Worm (Caenorhabditis elegans) whole organism, young adult: ENCODE data around the gene F17H10.2.

Experiments used
- C17E4.6 ChIP-seq: fragments of 200-800 bp; sonication (Bioruptor generic); IDR thresholded peaks from 2 replicates; pipeline ENCODE4 v1.3.6; 2022; ENCODE audit warnings: missing genetic modification reagents, missing genetic modification characterization, missing compliant biosample characterization
- F57C9.4 ChIP-seq: sonication (generic microtip); optimal IDR thresholded peaks from 2 replicates; lab custom pipeline; 2017; ENCODE audit warnings: mild to moderate bottlenecking, missing genetic modification characterization, missing compliant biosample characterization
- T07F8.4 ChIP-seq: sonication (generic microtip); optimal IDR thresholded peaks from 2 replicates; lab custom pipeline; 2016; ENCODE audit warnings: mild to moderate bottlenecking, missing genetic modification characterization, moderate library complexity, missing compliant biosample characterization
- T26A5.8 ChIP-seq: sonication (generic microtip); optimal IDR thresholded peaks from 2 replicates; lab custom pipeline; 2016; ENCODE audit warnings: missing genetic modification characterization, missing compliant biosample characterization
- Y53F4B.3 ChIP-seq: fragments of 200-800 bp; sonication (Bioruptor generic); IDR thresholded peaks from 2 replicates; pipeline ENCODE4 v1.3.6; 2022; ENCODE audit warnings: missing genetic modification reagents, missing genetic modification characterization, missing compliant biosample characterization
- Y67H2A.10 ChIP-seq: fragments of 200-800 bp; sonication (Bioruptor generic); conservative IDR thresholded peaks from 2 replicates; pipeline ENCODE4 v1.3.6; 2022; ENCODE audit warnings: missing genetic modification reagents, missing genetic modification characterization, missing compliant biosample characterization
- Y95B8A.8 ChIP-seq: fragments of 200-800 bp; sonication (Bioruptor generic); IDR thresholded peaks from 2 replicates; pipeline ENCODE4 v1.3.6; 2022; ENCODE audit warnings: missing genetic modification reagents, missing genetic modification characterization, missing compliant biosample characterization
- aptf-2 ChIP-seq: fragments of 200-800 bp; sonication (Bioruptor generic); conservative IDR thresholded peaks from 2 replicates; pipeline ENCODE4 v1.3.6; 2022; ENCODE audit warnings: missing genetic modification reagents, missing genetic modification characterization, missing compliant biosample characterization
- athp-1 ChIP-seq: sonication (generic microtip); optimal IDR thresholded peaks from 2 replicates; lab custom pipeline; 2017; ENCODE audit warnings: mild to moderate bottlenecking, missing genetic modification characterization, missing compliant biosample characterization
- attf-5 ChIP-seq: fragments of 200-800 bp; sonication (Bioruptor generic); optimal IDR thresholded peaks from 2 replicates; lab custom pipeline; 2018; ENCODE audit warnings: mild to moderate bottlenecking, missing genetic modification characterization, missing compliant biosample characterization
- attf-6 ChIP-seq: fragments of 200-800 bp; sonication (Bioruptor generic); IDR thresholded peaks from 2 replicates; pipeline ENCODE4 v1.3.6; 2022; ENCODE audit warnings: missing genetic modification reagents, missing genetic modification characterization, missing compliant biosample characterization
- ceh-91 ChIP-seq: fragments of 200-800 bp; sonication (Bioruptor generic); IDR thresholded peaks from 2 replicates; pipeline ENCODE4 v1.3.6; 2022; ENCODE audit warnings: missing genetic modification reagents, missing genetic modification characterization, missing compliant biosample characterization
- die-1 ChIP-seq: sonication (generic microtip); optimal IDR thresholded peaks from 2 replicates; lab custom pipeline; 2016; ENCODE audit warnings: missing genotype, mild to moderate bottlenecking, missing genetic modification characterization, missing compliant biosample characterization
- dox-1 ChIP-seq: fragments of 200-800 bp; sonication (Bioruptor generic); IDR thresholded peaks from 2 replicates; pipeline ENCODE4 v1.3.6; 2022; ENCODE audit warnings: missing genetic modification reagents, missing genetic modification characterization, missing compliant biosample characterization
- egrh-3 ChIP-seq: fragments of 200-800 bp; sonication (Bioruptor generic); IDR thresholded peaks from 2 replicates; pipeline ENCODE4 v1.3.6; 2022; ENCODE audit warnings: missing genetic modification reagents, missing genetic modification characterization, missing compliant biosample characterization
- ekl-4 ChIP-seq: fragments of 200-800 bp; sonication (Bioruptor generic); IDR thresholded peaks from 2 replicates; pipeline ENCODE4 v1.3.6; 2022; ENCODE audit warnings: missing genetic modification reagents, missing genetic modification characterization, missing compliant biosample characterization
- gei-17 ChIP-seq: fragments of 200-800 bp; sonication (Bioruptor generic); optimal IDR thresholded peaks from 2 replicates; lab custom pipeline; 2018; ENCODE audit warnings: mild to moderate bottlenecking, missing genetic modification characterization, missing compliant biosample characterization
- hlh-12 ChIP-seq: sonication (generic microtip); optimal IDR thresholded peaks from 2 replicates; lab custom pipeline; 2016; ENCODE audit warnings: missing genetic modification characterization, missing compliant biosample characterization
- hmg-20 ChIP-seq: fragments of 200-800 bp; sonication (Bioruptor generic); IDR thresholded peaks from 2 replicates; pipeline ENCODE4 v1.3.6; 2022; ENCODE audit warnings: missing genetic modification reagents, missing genetic modification characterization, missing compliant biosample characterization
- hrde-1 ChIP-seq: sonication (generic microtip); optimal IDR thresholded peaks from 2 replicates; lab custom pipeline; 2016; ENCODE audit warnings: missing genetic modification characterization, mild to moderate bottlenecking, missing compliant biosample characterization, moderate library complexity, missing genotype, missing genetic modification reagents, borderline replicate concordance
- hsf-1 ChIP-seq: fragments of 200-800 bp; sonication (Bioruptor generic); IDR thresholded peaks from 2 replicates; pipeline ENCODE4 v1.3.6; 2022; ENCODE audit warnings: missing genetic modification reagents, missing genetic modification characterization, missing compliant biosample characterization
- lin-35 ChIP-seq, 3 experiments: fragments of 150-350 bp in 2 of 3; sonication (generic microtip) in 1 of 3; optimal IDR thresholded peaks; 2 replicates each; lab custom pipeline; 2014 to 2018; ENCODE audit warnings: missing biosample characterization in 3 of 3, missing genetic modification characterization in 3 of 3, missing genetic modification reagents in 3 of 3
- lin-40 ChIP-seq: sonication (generic microtip); optimal IDR thresholded peaks from 2 replicates; lab custom pipeline; 2016; ENCODE audit warnings: missing genetic modification characterization, mild to moderate bottlenecking, missing compliant biosample characterization, missing genotype, missing genetic modification reagents
- lsl-1 ChIP-seq: fragments of 200-800 bp; sonication (Bioruptor generic); optimal IDR thresholded peaks from 2 replicates; lab custom pipeline; 2018; ENCODE audit warnings: mild to moderate bottlenecking, missing genetic modification characterization, moderate library complexity, missing compliant biosample characterization
- madf-6 ChIP-seq: fragments of 200-800 bp; sonication (Bioruptor generic); IDR thresholded peaks from 2 replicates; pipeline ENCODE4 v1.3.6; 2022; ENCODE audit warnings: missing genetic modification reagents, missing genetic modification characterization, missing compliant biosample characterization
- mxl-1 ChIP-seq: sonication (generic microtip); optimal IDR thresholded peaks from 2 replicates; lab custom pipeline; 2016; ENCODE audit warnings: missing genetic modification characterization, missing compliant biosample characterization
- nhr-27 ChIP-seq: fragments of 200-800 bp; sonication (Bioruptor generic); optimal IDR thresholded peaks from 2 replicates; lab custom pipeline; 2018; ENCODE audit warnings: mild to moderate bottlenecking, missing genetic modification characterization, moderate library complexity, missing compliant biosample characterization
- nhr-80 ChIP-seq: sonication (generic microtip); optimal IDR thresholded peaks from 2 replicates; lab custom pipeline; 2016; ENCODE audit warnings: missing genetic modification characterization, missing compliant biosample characterization
- pbrm-1 ChIP-seq: fragments of 200-800 bp; sonication (Bioruptor generic); IDR thresholded peaks from 2 replicates; pipeline ENCODE4 v1.3.6; 2022; ENCODE audit warnings: missing genetic modification reagents, missing genetic modification characterization, missing compliant biosample characterization
- pha-4 ChIP-seq: fragments of 150-350 bp; sonication (generic microtip); optimal IDR thresholded peaks from 2 replicates; lab custom pipeline; 2014; ENCODE audit warnings: missing biosample characterization, missing genetic modification reagents, missing genetic modification characterization
- snpc-4 ChIP-seq, 5 experiments: fragments of 150-350 bp in 1 of 5; sonication (generic microtip) in 4 of 5; optimal IDR thresholded peaks; 2 replicates each; lab custom pipeline; 2014 to 2018; ENCODE audit warnings: missing genetic modification characterization in 5 of 5, missing biosample characterization in 3 of 5, antibody characterized with exemption in 2 of 5, mild to moderate bottlenecking in 2 of 5, missing compliant biosample characterization in 2 of 5, missing genotype in 2 of 5, moderate library complexity in 2 of 5, missing genetic modification reagents in 1 of 5
- tbx-9 ChIP-seq: sonication (generic microtip); optimal IDR thresholded peaks from 2 replicates; lab custom pipeline; 2016; ENCODE audit warnings: borderline replicate concordance, missing genetic modification characterization, inconsistent platforms, missing compliant biosample characterization
- unc-130 ChIP-seq: sonication (generic microtip); optimal IDR thresholded peaks from 2 replicates; lab custom pipeline; 2016; ENCODE audit warnings: missing genetic modification reagents, missing genetic modification characterization, missing compliant biosample characterization
- zim-3 ChIP-seq: sonication (generic microtip); optimal IDR thresholded peaks from 2 replicates; lab custom pipeline; 2017; ENCODE audit warnings: mild to moderate bottlenecking, missing genetic modification characterization, moderate library complexity, missing compliant biosample characterization
- ztf-18 ChIP-seq: sonication (generic microtip); optimal IDR thresholded peaks from 2 replicates; lab custom pipeline; 2016; ENCODE audit warnings: missing genotype, mild to moderate bottlenecking, missing genetic modification characterization, missing compliant biosample characterization
- ztf-6 ChIP-seq: fragments of 200-800 bp; sonication (Bioruptor generic); IDR thresholded peaks from 2 replicates; pipeline ENCODE4 v1.3.6; 2022; ENCODE audit warnings: missing genetic modification reagents, missing genetic modification characterization, missing compliant biosample characterization

F17H10.2 gene

ce11 chrX:13129949-13130348 is 16.4 kb downstream of the F17H10.2 start, which contains the start of gene spin-3 (continued):
- TF ChIP-seq T07F8.4 (no peak), Y67H2A.10 (GFP tag; lab: Robert Waterston, UW) (no peak), unc-130 (GFP tag; lab: Kevin White, UChicago) (no peak), madf-6 (no peak), C17E4.6 (GFP tag; lab: Robert Waterston, UW) (no peak), hrde-1 (no peak)

- no peak for TF ChIP-seq mxl-1 (tag; lab: Kevin White, UChicago)
- no peak for TF ChIP-seq tbx-9 (tag; lab: Kevin White, UChicago)
- no peak for TF ChIP-seq athp-1 (tag; lab: Kevin White, UChicago)
- no peak for TF ChIP-seq nhr-80
- TF ChIP-seq zim-3 (tag; lab: Kevin White, UChicago) = no peak
- no peak for TF ChIP-seq lsl-1 (GFP tag; lab: Kevin White, UChicago)
Measured at ce11 chrX:13134807-13135206, 21.2 kb downstream of the F17H10.2 start, which contains the start of gene F09A5.2. F09A5.2 (plus strand) TSS chrX:13135107.

DNA sequence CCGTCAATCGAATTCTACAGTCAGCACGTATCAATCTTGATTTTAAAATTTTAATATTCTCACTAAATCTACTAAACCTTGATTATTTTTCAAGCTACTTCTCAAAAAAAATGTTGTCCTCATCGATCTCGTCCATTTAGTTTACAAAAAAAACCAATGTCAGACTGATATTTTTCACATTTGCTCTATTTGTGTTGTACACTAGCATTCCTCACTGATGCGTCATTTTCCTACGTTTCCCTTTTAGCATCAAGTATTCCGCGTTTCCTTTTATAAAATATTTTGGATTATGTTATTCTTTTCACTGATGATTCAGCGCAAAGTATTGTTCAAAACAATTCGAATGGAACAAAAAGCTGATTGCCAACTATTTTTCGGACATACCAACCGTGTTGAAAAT is 25.9 kb downstream of the F17H10.2 start, which contains the start of gene ttr-34:
Gene ttr-34, plus strand, starts transcription at position 301 of the 400 bp plus-strand sequence.
- no peak for TF ChIP-seq Y53F4B.3 (GFP tag; lab: Robert Waterston, UW)
- TF ChIP-seq pha-4 (tag; lab: Kevin White, UChicago) = no peak
- no peak for TF ChIP-seq lin-40 (tag; lab: Kevin White, UChicago)
- no peak for TF ChIP-seq F57C9.4 (tag; lab: Kevin White, UChicago)
- no peak for TF ChIP-seq die-1 (tag; lab: Kevin White, UChicago)
- TF ChIP-seq hmg-20 (GFP tag; lab: Robert Waterston, UW) = no peak
- TF ChIP-seq ceh-91 (GFP tag; lab: Robert Waterston, UW) = no peak
- no peak for TF ChIP-seq hlh-12 (tag; lab: Kevin White, UChicago)
- TF ChIP-seq attf-6 (GFP tag; lab: Robert Waterston, UW) = no peak
- no peak for TF ChIP-seq Y95B8A.8 (GFP tag; lab: Robert Waterston, UW)

DNA sequence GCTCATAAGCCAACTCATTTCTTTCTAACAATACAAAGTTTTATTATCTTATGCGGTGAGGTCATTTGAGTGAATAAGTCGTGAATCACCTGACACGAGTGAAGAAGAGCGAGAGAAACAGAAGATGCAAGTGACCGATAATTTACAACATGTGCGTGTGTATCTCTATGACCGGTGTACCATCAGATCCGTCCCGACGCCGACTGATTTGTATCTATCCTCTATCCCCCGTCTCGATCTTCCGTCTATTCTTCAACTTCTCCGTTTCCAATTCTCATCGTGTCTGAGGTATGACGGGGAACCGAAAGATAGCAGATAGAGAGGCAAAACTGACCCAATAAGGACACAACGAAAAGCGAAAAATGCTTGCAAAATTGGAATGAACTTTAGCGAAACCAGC is 27.9 kb downstream of the F17H10.2 start, which contains the start of gene F09A5.3:
Gene F09A5.3, plus strand, starts transcription at position 162 of the 400 bp plus-strand sequence.
- peak; percentile 4 for TF ChIP-seq nhr-80
- TF ChIP-seq F57C9.4 (tag; lab: Kevin White, UChicago) = no peak
- no peak for TF ChIP-seq T26A5.8 (tag; lab: Kevin White, UChicago)

DNA sequence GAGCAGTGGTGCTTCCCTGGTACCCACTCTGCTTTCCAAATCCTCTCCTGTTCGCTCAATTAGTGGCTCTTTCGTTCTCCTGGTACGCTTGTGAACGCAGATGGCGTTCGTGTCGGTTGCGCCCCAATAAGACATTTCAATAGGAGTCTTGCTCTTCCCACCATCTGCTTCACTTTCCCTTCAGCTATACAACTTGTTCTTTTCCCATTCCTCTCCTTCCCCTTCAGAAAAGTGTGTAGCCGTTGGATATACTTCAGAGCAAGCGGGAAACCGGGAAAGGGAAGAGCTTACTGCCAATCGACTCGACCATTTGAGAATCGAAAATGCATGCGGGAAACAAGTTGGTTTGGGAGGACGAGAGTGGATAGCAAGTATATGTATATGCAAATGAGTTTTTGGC is 29.7 kb downstream of the F17H10.2 start:
- TF ChIP-seq ztf-6 (GFP tag; lab: Robert Waterston, UW) (no peak), dox-1 (GFP tag; lab: Robert Waterston, UW) (peak; percentile 44; the same call in 1 of the 2 replicates), ekl-4 (GFP tag; lab: Robert Waterston, UW) (0 out of 2 replicates have a peak, but pooled peaks have one; percentile 17)

DNA sequence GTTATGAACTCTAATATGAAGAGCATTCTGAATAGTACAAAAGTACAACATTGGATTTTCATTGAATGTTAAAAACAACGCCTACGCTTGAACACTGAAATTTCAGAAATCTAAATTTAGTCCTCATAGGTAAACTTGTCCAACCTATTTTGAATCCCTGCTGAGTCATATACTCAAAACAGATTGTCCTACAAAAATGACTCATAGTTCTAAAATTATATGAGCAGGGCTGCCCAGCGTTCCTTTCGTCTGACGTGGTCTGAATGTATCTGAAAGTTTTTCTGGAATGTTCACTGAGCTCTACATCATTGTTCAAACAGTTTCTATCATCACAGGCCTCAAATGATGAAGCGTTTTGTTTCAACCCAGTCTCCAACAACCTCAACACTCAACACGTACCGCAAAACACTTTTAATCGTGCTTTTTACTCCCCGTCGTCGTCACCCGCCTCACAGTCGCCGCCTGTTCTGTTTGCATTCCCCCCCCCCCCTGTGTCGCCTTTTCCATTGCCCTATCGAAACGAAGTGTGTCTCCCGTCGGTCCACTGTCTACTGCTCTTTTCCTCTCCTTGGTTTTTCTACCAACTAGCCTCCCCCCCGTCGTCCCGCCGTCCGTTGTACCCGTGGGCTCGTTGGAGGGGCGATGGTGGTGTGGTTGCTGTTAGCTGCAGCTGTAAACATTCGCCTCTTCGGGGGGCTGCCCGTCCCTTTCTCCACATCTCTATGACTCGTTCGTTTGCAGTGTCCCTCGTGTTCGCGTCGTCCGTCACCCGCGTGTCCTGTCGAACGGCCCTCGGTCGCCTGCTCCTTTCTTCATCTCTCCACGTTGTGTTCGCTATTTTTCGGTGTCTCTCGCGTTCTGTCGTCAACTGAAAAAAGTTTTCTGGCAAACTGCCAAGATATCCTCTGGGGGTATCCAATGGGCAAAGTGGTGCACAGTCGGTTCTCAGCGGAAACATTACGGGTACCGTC is 30.5 kb downstream of the F17H10.2 start:
- TF ChIP-seq hsf-1 (GFP tag; lab: Robert Waterston, UW) = no peak
- TF ChIP-seq egrh-3 (GFP tag; lab: Robert Waterston, UW) = peak; percentile 90
- TF ChIP-seq gei-17 (GFP tag; lab: Kevin White, UChicago) = peak; percentile 26
- peak; percentile 61 for TF ChIP-seq attf-5 (GFP tag; lab: Kevin White, UChicago)
- no peak for TF ChIP-seq tbx-9 (tag; lab: Kevin White, UChicago)
- peak; percentile 55 for TF ChIP-seq zim-3 (tag; lab: Kevin White, UChicago)
- no peak for TF ChIP-seq aptf-2 (GFP tag; lab: Robert Waterston, UW)
- TF ChIP-seq ztf-18 (tag; lab: Kevin White, UChicago) = peak; percentile 45
- TF ChIP-seq nhr-27 (tag; lab: Kevin White, UChicago) = no peak
- TF ChIP-seq snpc-4 (GFP tag; optimal IDR thresholded peaks at IDR 0.05; lab: Kevin White, UChicago) = no peak
- TF ChIP-seq snpc-4 (tag; optimal IDR thresholded peaks at IDR 0.05; lab: Kevin White, UChicago) = peak in 3 of 4 experiments; percentile 9 to 42 (median 10)
- peak; percentile 46; the same call in 1 of the 2 replicates for TF ChIP-seq pbrm-1
- no peak for TF ChIP-seq madf-6
- TF ChIP-seq lin-35 (GFP tag; optimal IDR thresholded peaks at IDR 0.05; lab: Kevin White, UChicago) = peak in 1 of 3 experiments; percentile 23
